Worm (Caenorhabditis elegans): ENCODE data around the gene alg-4.

The alg-4 gene

ce11 chrIII:9876951-9877350, 14.3 kb downstream of the alg-4 start, which contains the start of gene ZK757.10:
Gene ZK757.10, plus strand, starts transcription at chrIII:9877251.
- TF ChIP-seq nhr-12 (tag; optimal IDR thresholded peaks at IDR 0.05), result no peak
- no peak for TF ChIP-seq C34F6.9 (tag; optimal IDR thresholded peaks at IDR 0.05)
- TF ChIP-seq elt-1 (tag; optimal IDR thresholded peaks at IDR 0.05), result no peak
- no peak for TF ChIP-seq nhr-11 (tag; optimal IDR thresholded peaks at IDR 0.05)
- no peak for TF ChIP-seq peb-1 (tag; optimal IDR thresholded peaks at IDR 0.05)
- no peak for TF ChIP-seq ZK546.5 (tag; optimal IDR thresholded peaks at IDR 0.05)
- no peak for TF ChIP-seq egl-27 (tag; optimal IDR thresholded peaks at IDR 0.05)
- TF ChIP-seq mbf-1 (tag; optimal IDR thresholded peaks at IDR 0.05), result no peak
- no peak for TF ChIP-seq sma-3 (GFP tag; optimal IDR thresholded peaks at IDR 0.05)
- TF ChIP-seq R02D3.7 (tag; optimal IDR thresholded peaks at IDR 0.05), result no peak
- TF ChIP-seq elt-3 (tag; optimal IDR thresholded peaks at IDR 0.05), result no peak
- no peak for TF ChIP-seq zag-1 (tag; optimal IDR thresholded peaks at IDR 0.05)
- no peak for TF ChIP-seq nhr-21 (tag; optimal IDR thresholded peaks at IDR 0.05)
- TF ChIP-seq sem-4 (tag; optimal IDR thresholded peaks at IDR 0.05), result no peak
- TF ChIP-seq nhr-10 (tag; optimal IDR thresholded peaks at IDR 0.05), result no peak
- TF ChIP-seq unc-55 (GFP tag; optimal IDR thresholded peaks at IDR 0.05), result no peak
- no peak for TF ChIP-seq lin-11 (tag; optimal IDR thresholded peaks at IDR 0.05)
- no peak for TF ChIP-seq alr-1 (tag; optimal IDR thresholded peaks at IDR 0.05)
- TF ChIP-seq nhr-23 (tag; optimal IDR thresholded peaks at IDR 0.05), result no peak

- TF ChIP-seq nhr-237 (tag; optimal IDR thresholded peaks at IDR 0.05), result no peak
- TF ChIP-seq ztf-11 (tag; optimal IDR thresholded peaks at IDR 0.05), result no peak
- no peak for TF ChIP-seq nhr-6 (tag; optimal IDR thresholded peaks at IDR 0.05)
- TF ChIP-seq peb-1 (tag; optimal IDR thresholded peaks at IDR 0.05), result no peak
- no peak for TF ChIP-seq R02D3.7 (tag; optimal IDR thresholded peaks at IDR 0.05)
- TF ChIP-seq elt-3 (tag; optimal IDR thresholded peaks at IDR 0.05), result no peak
- TF ChIP-seq ZK546.5 (tag; optimal IDR thresholded peaks at IDR 0.05), result no peak
- no peak for TF ChIP-seq nhr-12 (tag; optimal IDR thresholded peaks at IDR 0.05)
- TF ChIP-seq skn-1 (tag; optimal IDR thresholded peaks at IDR 0.05), result no peak
- TF ChIP-seq nhr-21 (tag; optimal IDR thresholded peaks at IDR 0.05), result no peak
- TF ChIP-seq ceh-82 (tag; optimal IDR thresholded peaks at IDR 0.05), result no peak
- no peak for TF ChIP-seq lin-11 (tag; optimal IDR thresholded peaks at IDR 0.05)
- TF ChIP-seq aly-2 (tag; optimal IDR thresholded peaks at IDR 0.05), result no peak
- no peak for TF ChIP-seq sma-9 (GFP tag; optimal IDR thresholded peaks at IDR 0.05)
- no peak for TF ChIP-seq sma-9 (tag; optimal IDR thresholded peaks at IDR 0.05)
- no peak for TF ChIP-seq ceh-16 (tag; optimal IDR thresholded peaks at IDR 0.05)
- TF ChIP-seq mdl-1 (tag; optimal IDR thresholded peaks at IDR 0.05), result no peak
- TF ChIP-seq ztf-1 (GFP tag; conservative IDR thresholded peaks at IDR 0.05), result no peak
- no peak for TF ChIP-seq nhr-25 (tag; optimal IDR thresholded peaks at IDR 0.05)
- no peak for TF ChIP-seq nhr-77 (tag; optimal IDR thresholded peaks at IDR 0.05)
Observed at ce11 chrIII:9874515-9874914, 16.7 kb downstream of the alg-4 start.

- TF ChIP-seq ztf-11 (tag; optimal IDR thresholded peaks at IDR 0.05) (no peak), lin-39 (tag; optimal IDR thresholded peaks at IDR 0.05) (no peak), ceh-16 (tag; optimal IDR thresholded peaks at IDR 0.05) (no peak), crh-2 (tag; optimal IDR thresholded peaks at IDR 0.05) (no peak), nhr-25 (tag; optimal IDR thresholded peaks at IDR 0.05) (no peak), snpc-4 (tag; optimal IDR thresholded peaks at IDR 0.05) (no peak), lin-13 (GFP tag; optimal IDR thresholded peaks at IDR 0.05) (no peak), mdl-1 (tag; optimal IDR thresholded peaks at IDR 0.05) (no peak)
Observed at ce11 chrIII:9871032-9871431, 20.2 kb downstream of the alg-4 start, which contains the start of gene ZK757.1. Gene ZK757.1, minus strand, starts transcription at chrIII:9871132.

ce11 chrIII:9867780-9868503, 23.3 kb downstream of the alg-4 start, which contains the start of gene dhhc-4:
Gene dhhc-4, minus strand, starts transcription at chrIII:9867792.
- peak; percentile 51 for TF ChIP-seq nhr-21 (tag; optimal IDR thresholded peaks at IDR 0.05)
- TF ChIP-seq dmd-4 (tag; optimal IDR thresholded peaks at IDR 0.05), result peak; percentile 53
- peak; percentile 52 to 81 for TF ChIP-seq lsy-2 (tag; optimal IDR thresholded peaks at IDR 0.05)
- TF ChIP-seq F13H6.1 (tag; optimal IDR thresholded peaks at IDR 0.05), result peak; percentile 80
- TF ChIP-seq lin-13 (GFP tag; optimal IDR thresholded peaks at IDR 0.05), result peak; percentile 56
- TF ChIP-seq snpc-4 (tag; optimal IDR thresholded peaks at IDR 0.05), result peak; percentile 25
- peak; percentile 5 for TF ChIP-seq crh-2 (tag; optimal IDR thresholded peaks at IDR 0.05)
- peak; percentile 80 for TF ChIP-seq unc-55 (GFP tag; optimal IDR thresholded peaks at IDR 0.05)
- TF ChIP-seq gmeb-1 (tag; optimal IDR thresholded peaks at IDR 0.05), result peak; percentile 94
- TF ChIP-seq nhr-12 (tag; optimal IDR thresholded peaks at IDR 0.05), result no peak
- TF ChIP-seq mab-5 (tag; optimal IDR thresholded peaks at IDR 0.05), result peak; percentile 66
- TF ChIP-seq sma-3 (GFP tag; optimal IDR thresholded peaks at IDR 0.05), result peak; percentile 71
- no peak for TF ChIP-seq mbf-1 (tag; optimal IDR thresholded peaks at IDR 0.05)
- no peak for TF ChIP-seq R02D3.7 (tag; optimal IDR thresholded peaks at IDR 0.05)
- peak; percentile 46 for TF ChIP-seq C34F6.9 (tag; optimal IDR thresholded peaks at IDR 0.05)
- peak; percentile 22 for TF ChIP-seq ztf-4 (tag; optimal IDR thresholded peaks at IDR 0.05)
- TF ChIP-seq lin-39 (tag; optimal IDR thresholded peaks at IDR 0.05), result no peak
- peak; percentile 81 for TF ChIP-seq sma-9 (GFP tag; optimal IDR thresholded peaks at IDR 0.05)
- no peak for TF ChIP-seq sma-9 (tag; optimal IDR thresholded peaks at IDR 0.05)
- peak; percentile 69 for TF ChIP-seq blmp-1 (tag; optimal IDR thresholded peaks at IDR 0.05; ENCODE audit: insufficient read depth)
- TF ChIP-seq fos-1 (tag; optimal IDR thresholded peaks at IDR 0.05), result peak; percentile 89
